Fruit fly (Drosophila melanogaster) Kc167 (cell line): Measurements from ENCODE around the gene CG12104.

Source experiments
- Myc ChIP-seq: fragments of >200 bp; optimal IDR thresholded peaks from 2 replicates; lab custom pipeline; 2017; ENCODE audit warnings: missing external identifiers
- Sin3A ChIP-seq: fragments of >200 bp; optimal IDR thresholded peaks from 2 replicates; lab custom pipeline; 2018; ENCODE audit warnings: missing external identifiers
- h ChIP-seq: fragments of >200 bp; optimal IDR thresholded peaks from 3 replicates; lab custom pipeline; 2018; ENCODE audit warnings: missing external identifiers
- insv ChIP-seq: fragments of >200 bp; optimal IDR thresholded peaks from 3 replicates; lab custom pipeline; 2018; ENCODE audit warnings: missing external identifiers
- psq ChIP-seq: fragments of >200 bp; optimal IDR thresholded peaks from 2 replicates; lab custom pipeline; 2017; ENCODE audit warnings: missing external identifiers
- ttk ChIP-seq: sonication (Bioruptor generic); optimal IDR thresholded peaks from 2 replicates; lab custom pipeline; 2017; ENCODE audit warnings: missing external identifiers

Gene CG12104

dm6 chr3L:1628176-1628866 lies 25.8 kb upstream of the CG12104 start, which contains the start of gene CG13928:
TSS of gene CG13928 (minus strand) at chr3L:1628377.
- TF ChIP-seq insv (lab: Kevin White, UChicago) (no peak), Sin3A (lab: Kevin White, UChicago) (no peak), h (lab: Kevin White, UChicago) (no peak), ttk (lab: Kevin White, UChicago) (no peak), psq (lab: Kevin White, UChicago) (no peak), Myc (lab: Kevin White, UChicago) (no peak)

DNA sequence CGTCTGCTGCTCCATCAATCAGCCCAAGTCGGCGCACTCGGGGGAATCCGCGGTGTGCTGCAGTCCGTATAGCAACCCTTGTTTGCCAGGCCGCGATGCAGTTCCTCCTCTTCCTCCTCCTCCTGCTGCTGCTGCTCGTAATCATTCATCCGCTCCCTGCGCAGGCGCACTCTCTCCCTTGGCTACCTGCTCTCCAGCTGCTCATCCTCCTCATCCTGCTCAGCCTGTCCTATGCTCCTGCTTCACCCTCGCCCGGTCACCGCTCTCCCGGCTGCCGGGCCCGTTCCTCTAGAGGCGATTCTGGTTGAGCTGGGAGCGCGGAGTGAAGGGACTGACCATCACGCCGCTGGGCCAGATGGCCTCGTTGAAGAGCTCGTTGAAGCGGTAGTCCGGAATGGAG lies 24.4 kb upstream of the CG12104 start:
- TF ChIP-seq Sin3A (lab: Kevin White, UChicago), result no peak
- no peak for TF ChIP-seq h (lab: Kevin White, UChicago)
- TF ChIP-seq ttk (lab: Kevin White, UChicago), result no peak
- no peak for TF ChIP-seq Myc (lab: Kevin White, UChicago)
- no peak for TF ChIP-seq insv (lab: Kevin White, UChicago)
- TF ChIP-seq psq (lab: Kevin White, UChicago), result no peak

DNA sequence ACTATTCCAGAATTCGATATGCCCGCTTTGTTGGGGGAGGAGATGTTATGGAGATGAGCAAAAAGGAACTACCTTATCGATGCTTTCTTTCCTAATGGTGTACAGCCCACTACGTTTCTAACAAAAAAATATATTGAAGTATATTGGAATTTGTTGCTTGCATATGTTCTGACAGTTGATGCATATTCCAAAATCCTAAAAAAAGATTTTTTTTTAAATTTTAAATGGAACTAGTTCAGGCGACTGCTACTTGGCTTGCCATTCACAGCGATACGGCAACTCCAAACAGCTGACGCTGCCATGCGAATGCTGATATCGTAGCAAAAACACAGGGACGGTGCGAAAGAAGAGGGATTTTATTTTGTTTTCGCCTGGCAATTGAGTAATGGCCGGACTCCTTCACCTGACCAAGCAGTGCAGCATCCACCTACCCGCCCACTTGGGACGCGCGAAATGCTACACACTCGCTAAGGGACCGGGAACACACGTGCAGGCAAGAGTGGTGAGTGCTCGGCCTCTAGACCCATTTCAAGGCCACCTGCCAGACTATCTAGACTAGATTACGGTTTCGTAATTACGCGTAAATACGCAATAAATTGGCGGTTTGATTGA lies 15.7 kb upstream of the CG12104 start, which contains the start of the genes CG13926, ABCB7 and CG33230:
TSS of gene CG13926 (minus strand) at position 43 of the 612 bp plus-strand sequence.
TSS of gene ABCB7 (plus strand) at position 299 of the 612 bp plus-strand sequence.
TSS of gene CG33230 (plus strand) at position 299 of the 612 bp plus-strand sequence.
- TF ChIP-seq Myc (lab: Kevin White, UChicago), result no peak
- no peak for TF ChIP-seq ttk (lab: Kevin White, UChicago)
- no peak for TF ChIP-seq Sin3A (lab: Kevin White, UChicago)
- no peak for TF ChIP-seq h (lab: Kevin White, UChicago)
- TF ChIP-seq psq (lab: Kevin White, UChicago), result no peak
- no peak for TF ChIP-seq insv (lab: Kevin White, UChicago)

- TF ChIP-seq ttk (lab: Kevin White, UChicago) (no peak), Myc (lab: Kevin White, UChicago) (no peak), insv (lab: Kevin White, UChicago) (no peak), psq (lab: Kevin White, UChicago) (no peak)
Observed at dm6 chr3L:1615701-1616100, 13.2 kb upstream of the CG12104 start, which contains the start of gene CG12105. TSS of gene CG12105 (minus strand) at chr3L:1615801.

DNA sequence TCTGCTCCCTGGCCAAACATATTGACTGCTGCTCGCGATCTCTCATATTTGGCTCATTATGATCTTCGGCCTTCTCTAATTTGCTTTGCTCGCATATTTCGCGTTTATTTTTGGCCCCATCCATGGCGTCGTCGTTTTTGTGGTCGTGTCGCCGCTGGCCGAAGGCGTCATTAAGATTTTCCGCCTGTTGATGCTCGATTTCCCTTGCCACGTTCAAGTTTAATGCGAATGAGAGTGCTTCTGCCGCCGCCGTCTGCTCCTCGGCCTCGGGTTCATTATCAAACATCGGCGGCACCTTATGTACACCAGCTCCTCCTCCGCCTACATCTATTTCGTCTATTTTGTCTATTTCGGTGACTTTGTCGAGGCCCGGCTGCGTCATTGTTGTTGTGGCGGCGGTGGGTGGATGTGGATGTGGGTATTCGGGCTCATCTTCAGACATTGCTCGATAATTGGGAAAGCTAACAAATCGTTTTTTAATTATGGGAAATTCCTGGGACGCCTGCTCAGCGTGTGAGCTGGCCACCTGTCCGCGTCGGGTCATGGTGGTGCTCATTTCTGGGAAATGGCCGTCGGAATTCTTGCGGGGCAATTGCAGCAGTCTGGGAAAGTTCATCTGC lies 12.1 kb upstream of the CG12104 start:
- TF ChIP-seq Sin3A (lab: Kevin White, UChicago), result no peak
- no peak for TF ChIP-seq h (lab: Kevin White, UChicago)
- TF ChIP-seq ttk (lab: Kevin White, UChicago), result no peak
- no peak for TF ChIP-seq psq (lab: Kevin White, UChicago)
- no peak for TF ChIP-seq Myc (lab: Kevin White, UChicago)
- TF ChIP-seq insv (lab: Kevin White, UChicago), result no peak

DNA sequence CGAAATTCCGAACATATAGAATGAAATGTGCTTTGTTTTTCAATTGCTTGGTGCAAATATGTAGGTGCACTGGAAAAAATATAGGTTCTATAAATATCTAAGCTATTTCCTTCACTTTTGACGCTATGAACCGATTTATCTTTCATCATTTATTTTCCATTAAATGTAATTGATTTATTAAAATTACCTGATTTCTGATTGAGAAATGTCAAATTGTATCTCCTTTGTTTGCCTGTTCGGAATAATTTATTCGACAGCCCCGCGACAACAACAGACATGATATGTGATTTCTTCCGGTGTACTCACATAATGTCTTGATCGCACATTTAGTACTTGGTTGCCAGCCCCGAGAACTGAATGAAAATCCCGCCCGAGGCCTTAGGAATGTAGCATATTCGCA lies 7.1 kb upstream of the CG12104 start:
- TF ChIP-seq h (lab: Kevin White, UChicago), result no peak
- no peak for TF ChIP-seq Sin3A (lab: Kevin White, UChicago)
- TF ChIP-seq ttk (lab: Kevin White, UChicago), result no peak
- TF ChIP-seq psq (lab: Kevin White, UChicago), result no peak
- no peak for TF ChIP-seq Myc (lab: Kevin White, UChicago)
- TF ChIP-seq insv (lab: Kevin White, UChicago), result no peak

DNA sequence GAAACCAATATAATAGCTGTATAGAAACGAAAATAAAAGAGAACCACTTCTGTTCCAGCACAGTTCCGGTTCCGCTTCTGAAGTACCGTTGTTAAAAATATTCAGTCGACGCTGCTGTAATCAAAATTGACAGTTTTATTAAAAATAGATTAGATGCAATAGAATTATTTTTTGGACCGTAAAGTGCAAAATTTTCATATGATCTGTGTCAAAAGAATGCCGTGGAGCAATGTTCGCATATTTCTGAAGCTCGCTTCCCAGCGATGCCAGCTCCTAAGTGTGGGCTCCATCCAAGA lies 307 bp upstream of the CG12104 start, which contains the start of the genes CG18170 and CG33791:
TSS of gene CG18170 (plus strand) at position 122 of the 296 bp plus-strand sequence.
TSS of gene CG33791 (plus strand) at position 122 of the 296 bp plus-strand sequence.
- TF ChIP-seq ttk (lab: Kevin White, UChicago) (no peak), h (lab: Kevin White, UChicago) (no peak), Sin3A (lab: Kevin White, UChicago) (no peak), insv (lab: Kevin White, UChicago) (no peak), Myc (lab: Kevin White, UChicago) (no peak), psq (lab: Kevin White, UChicago) (no peak)

DNA sequence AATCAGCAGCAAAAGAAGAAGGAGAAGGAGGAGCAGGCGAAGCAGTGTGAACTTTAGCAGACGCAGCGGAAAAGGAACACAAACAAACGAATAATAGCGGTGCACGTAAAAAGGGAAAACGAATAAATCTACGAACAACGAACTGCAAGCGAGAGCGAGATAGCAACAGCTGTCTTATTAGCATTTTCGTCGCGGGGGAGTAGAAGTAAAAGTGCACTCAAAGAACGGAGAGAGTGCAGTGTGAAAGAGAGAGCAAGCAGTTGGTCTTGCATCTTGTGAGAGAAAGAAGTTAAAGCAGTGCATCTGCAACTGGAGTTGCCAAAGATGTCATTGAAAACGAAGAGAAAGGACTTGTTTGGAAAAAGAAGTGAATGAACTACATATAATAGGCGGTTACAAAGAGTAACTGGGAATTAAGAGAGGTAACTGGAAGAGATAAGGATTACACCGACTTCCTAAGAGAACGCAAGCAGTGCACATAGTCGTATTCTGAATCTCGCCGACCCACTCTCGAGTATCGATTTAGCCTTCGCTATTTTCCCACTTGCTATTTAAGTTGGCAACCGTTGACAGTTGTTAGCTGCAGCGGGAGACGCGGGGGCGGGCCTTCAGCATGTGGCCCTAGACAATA lies 9.5 kb downstream of the CG12104 start:
- TF ChIP-seq psq (lab: Kevin White, UChicago) (no peak), h (lab: Kevin White, UChicago) (no peak), ttk (lab: Kevin White, UChicago) (no peak), Myc (lab: Kevin White, UChicago) (no peak), insv (lab: Kevin White, UChicago) (no peak), Sin3A (lab: Kevin White, UChicago) (no peak)

DNA sequence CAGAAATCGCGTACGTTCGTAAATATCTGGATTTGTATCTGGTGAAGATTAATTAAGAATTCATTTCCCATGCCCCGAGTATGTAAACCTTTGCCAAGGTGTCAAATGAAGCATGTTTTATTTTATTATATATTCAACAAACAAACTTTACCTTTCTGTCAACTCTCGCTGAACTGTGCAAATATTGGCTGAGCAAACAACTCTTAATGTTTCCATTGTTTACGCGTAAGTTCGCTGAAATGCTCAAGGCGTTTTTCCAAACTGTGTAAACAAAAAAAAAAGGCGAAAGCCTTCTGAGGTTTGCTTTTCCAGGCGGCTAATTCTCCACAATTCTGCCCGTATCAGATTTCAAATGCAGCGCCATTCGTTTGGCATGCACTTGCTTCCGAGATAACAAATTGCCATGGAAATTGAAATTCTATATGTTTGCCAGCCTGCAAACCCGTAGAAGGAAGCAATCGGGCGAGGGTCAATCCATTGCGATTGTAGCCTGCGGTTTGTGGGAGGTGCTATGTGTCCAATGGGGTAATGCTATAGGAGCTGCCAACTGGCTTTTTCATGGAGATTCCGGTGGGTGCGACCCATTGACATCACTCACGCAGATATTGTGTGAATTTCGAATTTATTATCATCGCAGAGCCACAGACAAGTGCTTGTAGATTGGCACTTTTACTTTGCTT lies 10.6 kb downstream of the CG12104 start:
- TF ChIP-seq psq (lab: Kevin White, UChicago) (no peak), Sin3A (lab: Kevin White, UChicago) (no peak)

- TF ChIP-seq psq (lab: Kevin White, UChicago) (no peak), Myc (lab: Kevin White, UChicago) (no peak), insv (lab: Kevin White, UChicago) (no peak), h (lab: Kevin White, UChicago) (no peak), ttk (lab: Kevin White, UChicago) (no peak), Sin3A (lab: Kevin White, UChicago) (no peak)
Observed at dm6 chr3L:1590194-1590593, 12.3 kb downstream of the CG12104 start.
